Worm (Caenorhabditis elegans) whole organism, L1 larva: ENCODE data around the gene T14B1.1.
A peak's percentile ranks its signal among the peaks of the same experiment; 100 is the strongest.

Experiments
- C16A3.4 ChIP-seq: fragments of 150-350 bp; optimal IDR thresholded peaks from 2 replicates; lab custom pipeline; 2014; ENCODE audit warnings: missing biosample characterization, missing genetic modification characterization
- Y116A8C.19 ChIP-seq: sonication (generic microtip); optimal IDR thresholded peaks from 2 replicates; lab custom pipeline; 2016; ENCODE audit warnings: missing compliant biosample characterization, missing genetic modification characterization, borderline replicate concordance
- alr-1 ChIP-seq: fragments of 200-800 bp; sonication (Bioruptor generic); optimal IDR thresholded peaks from 2 replicates; lab custom pipeline; 2018; ENCODE audit warnings: borderline replicate concordance, mild to moderate bottlenecking, missing genetic modification characterization, missing compliant biosample characterization
- ama-1 ChIP-seq: fragments of 150-350 bp; optimal IDR thresholded peaks from 2 replicates; lab custom pipeline; 2014
- blmp-1 ChIP-seq: fragments of 150-350 bp; optimal IDR thresholded peaks from 2 replicates; lab custom pipeline; 2014; ENCODE audit warnings: missing biosample characterization, missing genetic modification characterization
- dsc-1 ChIP-seq: sonication (generic microtip); optimal IDR thresholded peaks from 2 replicates; lab custom pipeline; 2016; ENCODE audit warnings: mild to moderate bottlenecking, missing genetic modification characterization, missing compliant biosample characterization
- efl-1 ChIP-seq, 4 experiments: fragments of 150-350 bp; optimal IDR thresholded peaks in 3 of 4; peaks in 1 of 4; 1 replicate in 1 of 4; 2 replicates in 3 of 4; lab custom pipeline; 2014; ENCODE audit warnings: missing biosample characterization in 2 of 4, missing genetic modification characterization in 2 of 4, missing genetic modification reagents in 2 of 4
- egl-27 ChIP-seq, 2 experiments: fragments of 150-350 bp in 1 of 2; sonication (generic microtip); optimal IDR thresholded peaks; 3 replicates each; lab custom pipeline; 2017 to 2018; ENCODE audit warnings: missing biosample characterization in 2 of 2, missing genetic modification characterization in 2 of 2, missing genetic modification reagents in 2 of 2
- ets-5 ChIP-seq: fragments of 200-800 bp; sonication (Bioruptor generic); IDR thresholded peaks from 2 replicates; pipeline ENCODE4 v1.3.6; 2022; ENCODE audit warnings: missing genetic modification characterization, missing compliant biosample characterization
- fkh-4 ChIP-seq: sonication (generic microtip); optimal IDR thresholded peaks from 2 replicates; lab custom pipeline; 2016; ENCODE audit warnings: missing compliant biosample characterization, missing genetic modification characterization, borderline replicate concordance
- fkh-8 ChIP-seq: sonication (generic microtip); optimal IDR thresholded peaks from 2 replicates; lab custom pipeline; 2016; ENCODE audit warnings: mild to moderate bottlenecking, missing genetic modification characterization, missing compliant biosample characterization
- fos-1 ChIP-seq: fragments of 150-350 bp; optimal IDR thresholded peaks from 2 replicates; lab custom pipeline; 2014; ENCODE audit warnings: missing biosample characterization, missing genetic modification characterization
- grh-1 ChIP-seq: fragments of 200-800 bp; sonication (Bioruptor generic); IDR thresholded peaks from 2 replicates; pipeline ENCODE4 v1.3.6; 2022; ENCODE audit warnings: missing genetic modification reagents, missing genetic modification characterization, missing compliant biosample characterization
- hpl-2 ChIP-seq: fragments of 150-350 bp; optimal IDR thresholded peaks from 2 replicates; lab custom pipeline; 2014; ENCODE audit warnings: missing biosample characterization, missing genetic modification reagents, missing genetic modification characterization
- irx-1 ChIP-seq: sonication (generic microtip); optimal IDR thresholded peaks from 2 replicates; lab custom pipeline; 2016; ENCODE audit warnings: missing genetic modification characterization, missing compliant biosample characterization
- lin-13 ChIP-seq: fragments of 150-350 bp; optimal IDR thresholded peaks from 2 replicates; lab custom pipeline; 2014; ENCODE audit warnings: missing biosample characterization, missing genetic modification reagents, missing genetic modification characterization
- lin-14 ChIP-seq: fragments of 200-800 bp; sonication (Bioruptor generic); optimal IDR thresholded peaks from 2 replicates; lab custom pipeline; 2018; ENCODE audit warnings: mild to moderate bottlenecking, missing genetic modification characterization, moderate library complexity, missing compliant biosample characterization
- lsy-2 ChIP-seq, 2 experiments: fragments of 150-350 bp; optimal IDR thresholded peaks; 2 replicates each; lab custom pipeline; 2014; ENCODE audit warnings: missing biosample characterization in 2 of 2, missing genetic modification characterization in 2 of 2
- mef-2 ChIP-seq: fragments of 150-350 bp; optimal IDR thresholded peaks from 2 replicates; lab custom pipeline; 2014; ENCODE audit warnings: missing biosample characterization, missing genetic modification characterization
- mep-1 ChIP-seq: fragments of 150-350 bp; optimal IDR thresholded peaks from 2 replicates; lab custom pipeline; 2014; ENCODE audit warnings: missing biosample characterization, missing genetic modification characterization
- nhr-19 ChIP-seq: fragments of 200-800 bp; sonication (Bioruptor generic); conservative IDR thresholded peaks from 2 replicates; pipeline ENCODE4 v1.3.6; 2022; ENCODE audit warnings: missing genetic modification characterization, missing compliant biosample characterization
- nhr-28 ChIP-seq: fragments of 150-350 bp; optimal IDR thresholded peaks from 2 replicates; lab custom pipeline; 2014; ENCODE audit warnings: missing biosample characterization, missing genetic modification characterization
- nhr-77 ChIP-seq: fragments of 150-350 bp; optimal IDR thresholded peaks from 2 replicates; lab custom pipeline; 2014; ENCODE audit warnings: missing biosample characterization, missing genetic modification characterization
- nhr-84 ChIP-seq: sonication (generic microtip); optimal IDR thresholded peaks from 2 replicates; lab custom pipeline; 2017; ENCODE audit warnings: missing biosample characterization, missing genetic modification characterization
- nhr-85 ChIP-seq: sonication (generic microtip); peaks from one replicate; lab custom pipeline; 2016; ENCODE audit warnings: missing genetic modification characterization, inconsistent platforms, missing compliant biosample characterization
- nhr-90 ChIP-seq: sonication (generic microtip); optimal IDR thresholded peaks from 2 replicates; lab custom pipeline; 2016; ENCODE audit warnings: mild to moderate bottlenecking, missing genetic modification characterization, missing compliant biosample characterization; ENCODE audit not compliant: poor library complexity
- rnt-1 ChIP-seq: sonication (generic microtip); optimal IDR thresholded peaks from 2 replicates; lab custom pipeline; 2016; ENCODE audit warnings: mild to moderate bottlenecking, missing genetic modification characterization, moderate library complexity, missing compliant biosample characterization
- snu-23 ChIP-seq: sonication (generic microtip); optimal IDR thresholded peaks from 2 replicates; lab custom pipeline; 2016; ENCODE audit warnings: missing genetic modification characterization, missing compliant biosample characterization
- sptf-1 ChIP-seq: fragments of 150-350 bp; optimal IDR thresholded peaks from 2 replicates; lab custom pipeline; 2014; ENCODE audit warnings: missing biosample characterization, missing genetic modification characterization
- tbx-2 ChIP-seq: sonication (generic microtip); optimal IDR thresholded peaks from 2 replicates; lab custom pipeline; 2016; ENCODE audit warnings: missing genetic modification characterization, missing compliant biosample characterization
- tlp-1 ChIP-seq: fragments of 150-350 bp; optimal IDR thresholded peaks from 2 replicates; lab custom pipeline; 2014; ENCODE audit warnings: missing biosample characterization, missing genetic modification characterization
- unc-130 ChIP-seq: fragments of 150-350 bp; optimal IDR thresholded peaks from 2 replicates; lab custom pipeline; 2017; ENCODE audit warnings: missing biosample characterization, missing genetic modification characterization, inconsistent platforms
- unc-86 ChIP-seq: sonication (generic microtip); optimal IDR thresholded peaks from 2 replicates; lab custom pipeline; 2016; ENCODE audit warnings: missing genetic modification characterization, missing compliant biosample characterization
- vab-15 ChIP-seq: sonication (generic microtip); optimal IDR thresholded peaks from 2 replicates; lab custom pipeline; 2017; ENCODE audit warnings: missing genotype, mild to moderate bottlenecking, missing genetic modification characterization, missing compliant biosample characterization
- xbp-1 ChIP-seq: sonication (generic microtip); optimal IDR thresholded peaks from 2 replicates; lab custom pipeline; 2016; ENCODE audit warnings: missing genetic modification characterization, missing compliant biosample characterization

The T14B1.1 gene

DNA sequence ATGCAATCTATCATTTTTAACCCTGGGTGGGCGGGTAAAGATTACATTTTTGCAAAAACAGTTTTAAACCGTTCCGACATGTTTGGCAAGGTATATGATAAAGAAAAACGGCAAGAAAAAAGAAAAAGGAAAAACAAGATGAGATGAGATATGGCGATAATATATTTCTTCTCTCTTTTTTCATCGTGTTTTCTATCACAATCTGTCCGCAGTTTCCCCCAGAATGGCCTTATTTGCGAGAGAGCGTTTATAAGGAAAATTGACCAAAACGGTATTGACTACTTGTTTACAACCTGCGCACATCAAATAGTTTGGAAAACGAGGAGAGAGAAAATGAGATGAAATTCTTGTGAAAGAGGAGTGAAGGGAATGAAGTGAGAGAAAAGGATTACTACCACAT, 1.1 kb downstream of the T14B1.1 start (continued):
- TF ChIP-seq lsy-2 (tag; optimal IDR thresholded peaks at IDR 0.05; lab: Kevin White, UChicago): peak in 1 of 2 experiments; percentile 63
- TF ChIP-seq nhr-90: peak; percentile 48
- TF ChIP-seq xbp-1: peak; percentile 11
- peak; percentile 2 for TF ChIP-seq unc-130 (tag; lab: Kevin White, UChicago)
- no peak for TF ChIP-seq sptf-1 (tag; lab: Kevin White, UChicago)
- peak in 1 of 2 experiments; percentile 8 for TF ChIP-seq efl-1 (optimal IDR thresholded peaks at IDR 0.05; lab: Kevin White, UChicago)
- peak in 1 of 2 experiments; percentile 31 for TF ChIP-seq efl-1 (GFP tag; optimal IDR thresholded peaks at IDR 0.05 in 1 of 2; lab: Kevin White, UChicago)
- 0 out of 2 replicates have a peak, but pooled peaks have one; percentile 37 for TF ChIP-seq grh-1 (GFP tag; lab: Robert Waterston, UW)
- TF ChIP-seq vab-15 (tag; lab: Kevin White, UChicago): no peak
- peak; percentile 21; the same call in 1 of the 2 replicates for TF ChIP-seq nhr-19 (GFP tag; lab: Robert Waterston, UW)
- TF ChIP-seq snu-23 (GFP tag; lab: Kevin White, UChicago): peak; percentile 73
- peak; percentile 97 for TF ChIP-seq nhr-85 (tag; lab: Kevin White, UChicago)
- no peak for TF ChIP-seq egl-27 (tag; optimal IDR thresholded peaks at IDR 0.05; lab: Kevin White, UChicago)
- no peak for TF ChIP-seq ama-1 (lab: Kevin White, UChicago)
- TF ChIP-seq hpl-2 (GFP tag; lab: Kevin White, UChicago): no peak
- peak; percentile 26 for TF ChIP-seq irx-1 (tag; lab: Kevin White, UChicago)
- TF ChIP-seq lin-14 (GFP tag; lab: Kevin White, UChicago): peak; percentile 87
- TF ChIP-seq ets-5 (GFP tag; lab: Robert Waterston, UW): no peak
- TF ChIP-seq nhr-28 (tag; lab: Kevin White, UChicago): no peak
- TF ChIP-seq unc-86 (tag; lab: Kevin White, UChicago): no peak
- no peak for TF ChIP-seq nhr-84 (tag; lab: Kevin White, UChicago)
- peak; percentile 95 for TF ChIP-seq blmp-1 (tag; lab: Kevin White, UChicago)

ce11 chrX:9665944-9666343, 2.6 kb downstream of the T14B1.1 start:
- TF ChIP-seq nhr-28 (tag; lab: Kevin White, UChicago) (no peak), snu-23 (GFP tag; lab: Kevin White, UChicago) (no peak), mef-2 (tag; lab: Kevin White, UChicago) (no peak), mep-1 (tag; lab: Kevin White, UChicago) (no peak), unc-86 (tag; lab: Kevin White, UChicago) (no peak), lin-13 (GFP tag; lab: Kevin White, UChicago) (no peak), C16A3.4 (tag; lab: Kevin White, UChicago) (no peak), Y116A8C.19 (tag; lab: Kevin White, UChicago) (no peak), tlp-1 (tag; lab: Kevin White, UChicago) (no peak), nhr-77 (no peak), tbx-2 (no peak), egl-27 (tag; optimal IDR thresholded peaks at IDR 0.05; lab: Kevin White, UChicago) (no peak)

ce11 chrX:9656772-9657171, 11.8 kb downstream of the T14B1.1 start:
- no peak for TF ChIP-seq nhr-77
- TF ChIP-seq dsc-1: peak; percentile 41
- no peak for TF ChIP-seq fos-1
- peak; percentile 45 for TF ChIP-seq fkh-8 (tag; lab: Kevin White, UChicago)
- no peak for TF ChIP-seq alr-1 (tag; lab: Kevin White, UChicago)
- no peak for TF ChIP-seq nhr-19 (GFP tag; lab: Robert Waterston, UW)

DNA sequence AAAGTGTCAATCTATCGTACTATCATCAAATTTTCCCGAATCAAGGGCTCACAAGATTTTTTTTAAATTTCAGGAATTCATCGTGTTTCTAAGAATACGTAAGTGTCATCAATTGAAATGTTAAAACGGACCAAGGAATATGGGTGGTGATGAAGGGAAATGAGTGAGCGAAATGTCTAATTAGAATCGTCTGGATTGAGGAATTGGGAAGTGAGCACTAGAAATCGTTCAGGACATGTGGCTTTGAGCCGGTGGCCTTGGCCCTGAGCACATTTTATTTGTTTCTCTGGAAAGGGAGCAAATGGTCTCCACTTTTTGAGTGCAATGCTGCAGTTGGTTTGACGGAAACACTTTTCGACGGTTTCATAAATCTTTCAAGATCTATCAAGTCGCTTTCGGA, 14.3 kb downstream of the T14B1.1 start:
- TF ChIP-seq rnt-1 (tag; lab: Kevin White, UChicago): no peak
- TF ChIP-seq nhr-84 (tag; lab: Kevin White, UChicago): no peak
- peak; percentile 53 for TF ChIP-seq fkh-4 (tag; lab: Kevin White, UChicago)
- peak; percentile 98 for TF ChIP-seq dsc-1
